Fruit fly (Drosophila melanogaster) whole organism, embryonic: ENCODE data around the gene CG34432.
A peak's percentile ranks its signal among the peaks of the same experiment; 100 is the strongest.

Experiments
- Abd-B ChIP-seq: fragments of 200-800 bp; sonication (Bioruptor generic); optimal IDR thresholded peaks from 2 replicates; lab custom pipeline; 2018; ENCODE audit warnings: missing biosample characterization, mild to moderate bottlenecking, missing genetic modification characterization, moderate library complexity
- Blimp-1 ChIP-seq: fragments of 200-800 bp; sonication (Bioruptor generic); optimal IDR thresholded peaks from 3 replicates; lab custom pipeline; 2018; ENCODE audit warnings: missing biosample characterization, missing genetic modification characterization, mild to moderate bottlenecking, moderate library complexity, missing genetic modification reagents
- CG10147 ChIP-seq: fragments of 200-800 bp; sonication (Bioruptor generic); optimal IDR thresholded peaks from 2 replicates; lab custom pipeline; 2019; ENCODE audit warnings: missing biosample characterization, mild to moderate bottlenecking, missing genetic modification characterization, moderate library complexity
- CG11504 ChIP-seq: fragments of 200-800 bp; sonication (Bioruptor generic); optimal IDR thresholded peaks from 3 replicates; lab custom pipeline; 2019; ENCODE audit warnings: missing biosample characterization, mild to moderate bottlenecking, missing genetic modification characterization, moderate library complexity
- CG12769 ChIP-seq: fragments of 200-800 bp; sonication (Bioruptor generic); optimal IDR thresholded peaks from 2 replicates; lab custom pipeline; 2019; ENCODE audit warnings: missing biosample characterization, mild to moderate bottlenecking, missing genetic modification characterization, moderate library complexity
- CG16779 ChIP-seq: fragments of 200-800 bp; sonication (Bioruptor generic); IDR thresholded peaks from 2 replicates; pipeline ENCODE4 v1.3.6; 2022; ENCODE audit warnings: missing biosample characterization, missing genetic modification characterization
- CG17361 ChIP-seq: fragments of 200-800 bp; sonication (Bioruptor generic); IDR thresholded peaks from 3 replicates; pipeline ENCODE4 v1.3.6; 2022; ENCODE audit warnings: missing biosample characterization, missing genetic modification characterization
- CG1792 ChIP-seq: fragments of 200-800 bp; sonication (Bioruptor generic); optimal IDR thresholded peaks from 2 replicates; lab custom pipeline; 2016; ENCODE audit warnings: missing biosample characterization, missing genetic modification characterization
- CG2129 ChIP-seq: fragments of 200-800 bp; sonication (Bioruptor generic); IDR thresholded peaks from 2 replicates; pipeline ENCODE4 v1.3.6; 2022; ENCODE audit warnings: missing biosample characterization, missing genetic modification characterization; ENCODE audit not compliant: partially characterized antibody
- CG32532 ChIP-seq: fragments of 200-800 bp; sonication (Bioruptor generic); IDR thresholded peaks from 2 replicates; pipeline ENCODE4 v1.3.6; 2022; ENCODE audit warnings: missing biosample characterization, missing genetic modification characterization
- CG34376 ChIP-seq: fragments of 200-800 bp; sonication (Bioruptor generic); optimal IDR thresholded peaks from 2 replicates; lab custom pipeline; 2018; ENCODE audit warnings: missing biosample characterization, mild to moderate bottlenecking, missing genetic modification characterization
- CG7271 ChIP-seq: fragments of 200-800 bp; sonication (Bioruptor generic); optimal IDR thresholded peaks from 2 replicates; lab custom pipeline; 2018; ENCODE audit warnings: missing biosample characterization, mild to moderate bottlenecking, missing genetic modification characterization, moderate library complexity
- CG7745 ChIP-seq: fragments of 200-800 bp; sonication (Bioruptor generic); optimal IDR thresholded peaks from 2 replicates; lab custom pipeline; 2018; ENCODE audit warnings: missing biosample characterization, mild to moderate bottlenecking, missing genetic modification characterization, moderate library complexity
- CG7786 ChIP-seq: fragments of 200-800 bp; sonication (Bioruptor generic); optimal IDR thresholded peaks from 2 replicates; lab custom pipeline; 2016; ENCODE audit warnings: missing biosample characterization, missing genetic modification characterization
- CG7963 ChIP-seq: fragments of 200-800 bp; sonication (Bioruptor generic); IDR thresholded peaks from 3 replicates; pipeline ENCODE4 v1.3.6; 2022; ENCODE audit warnings: missing biosample characterization, missing genetic modification characterization; ENCODE audit not compliant: partially characterized antibody
- CG8944 ChIP-seq: fragments of 200-800 bp; sonication (Bioruptor generic); optimal IDR thresholded peaks from 3 replicates; lab custom pipeline; 2016; ENCODE audit warnings: missing biosample characterization, missing genetic modification characterization
- CG9932 ChIP-seq: fragments of 200-800 bp; sonication (Bioruptor generic); IDR thresholded peaks from 2 replicates; pipeline ENCODE4 v1.3.6; 2022; ENCODE audit warnings: missing biosample characterization, missing genetic modification characterization
- D ChIP-seq, 2 experiments: fragments of 200-800 bp in 1 of 2; fragments of >200 bp in 1 of 2; sonication (Bioruptor generic) in 1 of 2; optimal IDR thresholded peaks; 2 replicates in 1 of 2; 3 replicates in 1 of 2; lab custom pipeline; 2017; ENCODE audit warnings: mild to moderate bottlenecking in 1 of 2, missing biosample characterization in 1 of 2, missing genetic modification characterization in 1 of 2, missing genetic modification reagents in 1 of 2
- Dp ChIP-seq: fragments of 200-800 bp; sonication (Bioruptor generic); optimal IDR thresholded peaks from 2 replicates; lab custom pipeline; 2018; ENCODE audit warnings: missing biosample characterization, mild to moderate bottlenecking, missing genetic modification characterization, moderate library complexity
- Dref ChIP-seq: fragments of 200-800 bp; sonication (Bioruptor generic); IDR thresholded peaks from 2 replicates; pipeline ENCODE4 v1.3.6; 2022; ENCODE audit warnings: missing biosample characterization, missing genetic modification characterization
- Drgx ChIP-seq: fragments of 200-800 bp; sonication (Bioruptor generic); IDR thresholded peaks from 2 replicates; pipeline ENCODE4 v1.3.6; 2022; ENCODE audit warnings: missing biosample characterization, missing genetic modification characterization
- Hey ChIP-seq: fragments of 200-800 bp; sonication (Bioruptor generic); optimal IDR thresholded peaks from 3 replicates; lab custom pipeline; 2018; ENCODE audit warnings: missing biosample characterization, mild to moderate bottlenecking, missing genetic modification characterization
- Hmx ChIP-seq: fragments of 200-800 bp; sonication (Bioruptor generic); optimal IDR thresholded peaks from 2 replicates; lab custom pipeline; 2016; ENCODE audit warnings: missing biosample characterization, missing genetic modification characterization
- Mrtf ChIP-seq: fragments of 200-800 bp; sonication (Bioruptor generic); IDR thresholded peaks from 3 replicates; pipeline ENCODE4 v1.3.6; 2022; ENCODE audit warnings: missing biosample characterization, missing genetic modification characterization
- ab ChIP-seq: fragments of 200-800 bp; sonication (Bioruptor generic); optimal IDR thresholded peaks from 2 replicates; lab custom pipeline; 2016; ENCODE audit warnings: missing biosample characterization, missing genetic modification characterization
- ap ChIP-seq: fragments of 200-800 bp; sonication (Bioruptor generic); IDR thresholded peaks from 2 replicates; pipeline ENCODE4 v1.3.6; 2022; ENCODE audit warnings: missing biosample characterization, missing genetic modification characterization
- cato ChIP-seq: fragments of 200-800 bp; sonication (Bioruptor generic); optimal IDR thresholded peaks from 2 replicates; lab custom pipeline; 2016; ENCODE audit warnings: missing biosample characterization, missing genetic modification characterization, borderline replicate concordance
- cg ChIP-seq: fragments of 200-800 bp; sonication (Bioruptor generic); optimal IDR thresholded peaks from 3 replicates; lab custom pipeline; 2019; ENCODE audit warnings: missing biosample characterization, mild to moderate bottlenecking, missing genetic modification characterization, moderate library complexity
- croc ChIP-seq: fragments of 200-800 bp; sonication (Bioruptor generic); conservative IDR thresholded peaks from 3 replicates; pipeline ENCODE4 v1.3.6; 2022; ENCODE audit warnings: missing biosample characterization, missing genetic modification characterization
- crol ChIP-seq: fragments of 200-800 bp; sonication (Bioruptor generic); IDR thresholded peaks from 2 replicates; pipeline ENCODE4 v1.3.6; 2022; ENCODE audit warnings: missing biosample characterization, missing genetic modification characterization
- dmrt11E ChIP-seq: fragments of 200-800 bp; sonication (Bioruptor generic); optimal IDR thresholded peaks from 3 replicates; lab custom pipeline; 2018; ENCODE audit warnings: missing biosample characterization, mild to moderate bottlenecking, missing genetic modification characterization, moderate library complexity
- gcm ChIP-seq: fragments of 200-800 bp; sonication (Bioruptor generic); optimal IDR thresholded peaks from 2 replicates; lab custom pipeline; 2019; ENCODE audit warnings: missing biosample characterization, mild to moderate bottlenecking, missing genetic modification characterization, moderate library complexity
- her ChIP-seq: fragments of 200-800 bp; sonication (Bioruptor generic); optimal IDR thresholded peaks from 2 replicates; lab custom pipeline; 2016; ENCODE audit warnings: missing biosample characterization, missing genetic modification characterization
- kni ChIP-seq: fragments of 200-800 bp; sonication (Bioruptor generic); optimal IDR thresholded peaks from 3 replicates; lab custom pipeline; 2017; ENCODE audit warnings: mild to moderate bottlenecking, missing biosample characterization, missing genetic modification reagents, missing genetic modification characterization
- lbe ChIP-seq: fragments of 200-800 bp; sonication (Bioruptor generic); optimal IDR thresholded peaks from 2 replicates; lab custom pipeline; 2016; ENCODE audit warnings: missing biosample characterization, mild to moderate bottlenecking, missing genetic modification characterization
- lmd ChIP-seq: fragments of 200-800 bp; sonication (Bioruptor generic); IDR thresholded peaks from 2 replicates; pipeline ENCODE4 v1.3.6; 2022; ENCODE audit warnings: missing biosample characterization, missing genetic modification characterization
- peb ChIP-seq: fragments of 200-800 bp; sonication (Bioruptor generic); IDR thresholded peaks from 2 replicates; pipeline ENCODE4 v1.3.6; 2022; ENCODE audit warnings: missing biosample characterization, missing genetic modification characterization
- pfk ChIP-seq: fragments of 200-800 bp; sonication (Bioruptor generic); optimal IDR thresholded peaks from 2 replicates; lab custom pipeline; 2018; ENCODE audit warnings: missing biosample characterization, mild to moderate bottlenecking, missing genetic modification characterization, moderate library complexity
- pho ChIP-seq: fragments of 200-800 bp; sonication (Bioruptor generic); optimal IDR thresholded peaks from 2 replicates; lab custom pipeline; 2016; ENCODE audit warnings: missing biosample characterization, missing genetic modification characterization
- prd ChIP-seq, 3 experiments: fragments of >200 bp in 2 of 3; fragments of 200-800 bp in 1 of 3; sonication (Bioruptor generic) in 1 of 3; optimal IDR thresholded peaks in 2 of 3; IDR thresholded peaks in 1 of 3; 2 replicates in 2 of 3; 3 replicates in 1 of 3; pipeline versions ENCODE4 v1.3.6 to Lab custom; 2017 to 2022; ENCODE audit warnings: missing biosample characterization in 1 of 3, missing genetic modification characterization in 1 of 3
- shn ChIP-seq: fragments of 200-800 bp; sonication (Bioruptor generic); optimal IDR thresholded peaks from 3 replicates; lab custom pipeline; 2016; ENCODE audit warnings: missing biosample characterization, missing genetic modification characterization
- so ChIP-seq: fragments of 200-800 bp; sonication (Bioruptor generic); IDR thresholded peaks from 3 replicates; pipeline ENCODE4 v1.3.6; 2022; ENCODE audit warnings: missing biosample characterization, missing genetic modification characterization
- stwl ChIP-seq: fragments of 200-800 bp; sonication (Bioruptor generic); optimal IDR thresholded peaks from 3 replicates; lab custom pipeline; 2018; ENCODE audit warnings: missing biosample characterization, mild to moderate bottlenecking, missing genetic modification characterization, moderate library complexity
- tin ChIP-seq: fragments of 200-800 bp; sonication (Bioruptor generic); optimal IDR thresholded peaks from 3 replicates; lab custom pipeline; 2016; ENCODE audit warnings: missing biosample characterization, missing genetic modification characterization
- tio ChIP-seq: fragments of 200-800 bp; sonication (Bioruptor generic); optimal IDR thresholded peaks from 2 replicates; lab custom pipeline; 2017; ENCODE audit warnings: missing biosample characterization, missing genetic modification characterization, inconsistent platforms
- trem ChIP-seq: fragments of 200-800 bp; optimal IDR thresholded peaks from 3 replicates; lab custom pipeline; 2019; ENCODE audit warnings: missing biosample characterization, mild to moderate bottlenecking, missing genetic modification characterization, moderate library complexity
- ttk ChIP-seq: fragments of 200-800 bp; sonication (Bioruptor generic); IDR thresholded peaks from 2 replicates; pipeline ENCODE4 v2.1.2; 2022; ENCODE audit warnings: missing biosample characterization, missing genetic modification characterization
- unc-4 ChIP-seq: fragments of 200-800 bp; sonication (Bioruptor generic); IDR thresholded peaks from 2 replicates; pipeline ENCODE4 v1.3.6; 2022; ENCODE audit warnings: missing biosample characterization, missing genetic modification characterization; ENCODE audit not compliant: partially characterized antibody
- vfl ChIP-seq: fragments of 200-800 bp; sonication (Bioruptor generic); optimal IDR thresholded peaks from 2 replicates; lab custom pipeline; 2016; ENCODE audit warnings: missing biosample characterization, missing genetic modification characterization

Gene CG34432

DNA sequence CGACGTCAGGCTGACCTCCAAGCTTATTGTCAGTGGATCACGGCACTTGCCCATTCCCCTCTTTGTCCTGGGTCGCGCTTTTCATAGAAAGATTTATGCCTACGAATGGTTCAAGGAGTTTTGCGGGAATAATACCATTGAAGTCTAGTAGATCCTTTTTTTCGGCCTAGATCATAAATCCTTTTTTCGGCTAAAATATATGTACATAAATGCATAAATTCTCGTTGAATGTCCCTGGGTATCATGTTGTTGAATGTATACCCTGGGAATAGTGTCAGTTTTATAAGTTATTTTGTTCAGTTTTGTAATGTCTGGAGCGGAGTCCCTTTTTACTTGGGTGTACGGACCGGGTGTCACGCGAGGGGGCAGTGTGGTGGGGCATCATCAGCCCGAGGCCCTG lies 710 bp downstream of the CG34432 start, which contains the start of gene CG34433:
TSS of gene CG34433 (plus strand) at position 301 of the 400 bp plus-strand sequence.
- TF ChIP-seq CG7963 (GFP tag; lab: Robert Waterston, UW) (no peak), kni (GFP tag; lab: Kevin White, UChicago) (no peak), CG2129 (GFP tag; lab: Robert Waterston, UW) (no peak), CG8944 (GFP tag; lab: Kevin White, UChicago) (no peak), pho (GFP tag; lab: Kevin White, UChicago) (no peak), CG12769 (tag; lab: Kevin White, UChicago) (no peak), her (no peak), CG16779 (GFP tag; lab: Robert Waterston, UW) (no peak), Blimp-1 (GFP tag; lab: Kevin White, UChicago) (no peak), crol (GFP tag; lab: Robert Waterston, UW) (no peak), Dref (no peak), D (optimal IDR thresholded peaks at IDR 0.05; lab: Kevin White, UChicago) (no peak), D (GFP tag; optimal IDR thresholded peaks at IDR 0.05; lab: Kevin White, UChicago) (no peak)

DNA sequence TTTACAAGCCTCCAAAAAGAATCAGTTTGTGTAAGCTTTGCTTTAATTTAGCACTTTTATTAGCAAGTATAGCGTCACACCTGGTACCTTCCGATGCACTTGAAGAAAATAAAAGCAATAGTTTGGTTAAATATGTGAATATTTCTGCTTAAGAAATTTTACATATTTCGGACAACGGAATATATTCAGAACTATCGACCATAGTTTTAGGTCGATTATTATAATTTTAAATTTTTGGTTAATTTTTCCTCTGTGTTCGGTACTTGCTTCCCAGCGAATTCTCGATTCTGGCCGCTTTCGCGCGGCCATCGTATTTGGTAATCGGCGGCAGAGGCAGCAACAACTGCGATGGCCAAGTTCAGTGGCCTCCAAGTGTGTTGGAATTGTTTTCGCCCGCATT lies 40.7 kb downstream of the CG34432 start:
- TF ChIP-seq CG1792 (GFP tag; lab: Kevin White, UChicago) (no peak), cg (GFP tag; lab: Kevin White, UChicago) (no peak), CG17361 (GFP tag; lab: Robert Waterston, UW) (0 out of 3 replicates have a peak, but pooled peaks have one; percentile 24), Abd-B (GFP tag; lab: Kevin White, UChicago) (no peak), CG34376 (no peak), trem (tag; lab: Kevin White, UChicago) (no peak), CG7786 (GFP tag; lab: Kevin White, UChicago) (no peak), CG32532 (GFP tag; lab: Robert Waterston, UW) (0 out of 2 replicates have a peak, but pooled peaks have one; percentile 8), croc (GFP tag; lab: Robert Waterston, UW) (no peak), Drgx (peak; percentile 85), gcm (no peak), ap (GFP tag; lab: Robert Waterston, UW) (0 out of 2 replicates have a peak, but pooled peaks have one; percentile 6), Hmx (no peak), lbe (GFP tag; lab: Kevin White, UChicago) (peak; percentile 85), CG9932 (GFP tag; lab: Robert Waterston, UW) (no peak), ab (GFP tag; lab: Kevin White, UChicago) (no peak), vfl (GFP tag; lab: Kevin White, UChicago) (no peak), Hey (tag; lab: Kevin White, UChicago) (no peak), so (GFP tag; lab: Robert Waterston, UW) (no peak), CG7745 (no peak), unc-4 (GFP tag; lab: Robert Waterston, UW) (no peak), tio (GFP tag; lab: Kevin White, UChicago) (no peak), stwl (no peak), CG11504 (tag; lab: Kevin White, UChicago) (no peak), CG10147 (GFP tag; lab: Kevin White, UChicago) (no peak), peb (GFP tag; lab: Robert Waterston, UW) (no peak), CG7271 (tag; lab: Kevin White, UChicago) (no peak), lmd (GFP tag; lab: Robert Waterston, UW) (0 out of 2 replicates have a peak, but pooled peaks have one; percentile 15), dmrt11E (tag; lab: Kevin White, UChicago) (no peak), ttk (GFP tag; lab: Robert Waterston, UW) (0 out of 2 replicates have a peak, but pooled peaks have one; percentile 11), Mrtf (GFP tag; lab: Robert Waterston, UW) (no peak), Dp (GFP tag; lab: Kevin White, UChicago) (no peak), pfk (GFP tag; lab: Kevin White, UChicago) (no peak), prd (optimal IDR thresholded peaks at IDR 0.05; lab: Kevin White, UChicago) (no peak), prd (GFP tag; IDR thresholded peaks at IDR 0.05; lab: Robert Waterston, UW) (0 out of 3 replicates have a peak, but pooled peaks have one; percentile 15), cato (no peak), tin (GFP tag; lab: Kevin White, UChicago) (no peak), shn (no peak)
